Fruit fly (Drosophila melanogaster): ENCODE results near the gene Noc1.

Gene Noc1

DNA sequence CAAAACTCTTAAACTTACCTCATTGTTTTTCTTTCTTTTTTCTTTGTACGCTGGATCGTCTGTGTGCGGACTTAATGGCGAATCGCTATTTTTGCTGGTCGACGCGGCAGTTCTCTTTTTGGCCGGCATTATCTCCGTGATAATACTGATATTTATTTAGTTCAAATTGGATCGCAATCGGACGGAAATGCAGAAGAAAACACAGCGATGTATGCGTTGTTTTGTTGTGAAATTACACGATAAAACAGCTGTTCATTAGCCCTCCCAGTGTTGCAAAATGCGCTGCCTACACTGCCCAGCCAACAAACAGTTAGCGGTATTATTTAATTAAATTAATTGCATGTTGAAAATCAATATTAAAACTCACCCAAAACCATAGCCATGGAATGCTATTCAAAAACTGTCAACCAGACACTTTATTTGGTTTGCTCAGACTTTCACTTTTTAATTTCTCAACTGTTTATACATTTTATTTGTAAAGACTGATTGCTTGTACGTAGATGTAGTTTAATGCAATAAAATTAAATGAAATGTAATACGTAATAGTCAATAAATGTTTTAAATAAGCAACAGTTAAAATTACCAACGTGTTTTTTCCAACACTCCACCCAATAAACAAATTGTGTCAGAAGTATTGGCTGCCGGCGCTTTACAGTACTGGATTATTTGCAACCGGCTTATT, 23.6 kb downstream of the Noc1 start, which contains the start of the genes Irbp18 and APP-BP1 (continued):
- TF ChIP-seq CG14050 (GFP tag; IDR thresholded peaks at IDR 0.05): peak; percentile 74
- TF ChIP-seq az2 (GFP tag; optimal IDR thresholded peaks at IDR 0.05): peak; percentile 96
- peak; percentile 83 for TF ChIP-seq Aef1 (GFP tag; IDR thresholded peaks at IDR 0.05)
- peak; percentile 91 for TF ChIP-seq B-H2 (GFP tag; optimal IDR thresholded peaks at IDR 0.05)
- no peak for TF ChIP-seq CG13287 (GFP tag; IDR thresholded peaks at IDR 0.05; ENCODE audit: partially characterized antibody)
- TF ChIP-seq ssp (GFP tag; IDR thresholded peaks at IDR 0.05): peak; percentile 66
- peak; percentile 85 for TF ChIP-seq H15 (GFP tag; IDR thresholded peaks at IDR 0.05)
- peak; percentile 92 for TF ChIP-seq CG6272 (GFP tag; IDR thresholded peaks at IDR 0.05)
- peak; percentile 43; the same call in 1 of the 2 replicates for TF ChIP-seq crol (GFP tag; IDR thresholded peaks at IDR 0.05)
- TF ChIP-seq CG13775 (GFP tag; optimal IDR thresholded peaks at IDR 0.05): peak; percentile 96
- TF ChIP-seq Sry-δ (GFP tag; optimal IDR thresholded peaks at IDR 0.05): peak; percentile 60
- peak; percentile 89 for TF ChIP-seq CHES-1-like (GFP tag; optimal IDR thresholded peaks at IDR 0.05)
- peak; percentile 86 for TF ChIP-seq D19B (GFP tag; optimal IDR thresholded peaks at IDR 0.05)
- TF ChIP-seq Camta (GFP tag; optimal IDR thresholded peaks at IDR 0.05): peak; percentile 94
- peak; percentile 88 for TF ChIP-seq CG6683 (GFP tag; optimal IDR thresholded peaks at IDR 0.05)
- TF ChIP-seq CG4328 (GFP tag; optimal IDR thresholded peaks at IDR 0.05): peak; percentile 91
- peak; percentile 88 for TF ChIP-seq CG2116 (GFP tag; optimal IDR thresholded peaks at IDR 0.05)
- TF ChIP-seq Nf-YB (GFP tag; optimal IDR thresholded peaks at IDR 0.05): peak; percentile 78
- peak; percentile 87 for TF ChIP-seq CG10462 (GFP tag; optimal IDR thresholded peaks at IDR 0.05)
- peak; percentile 87 for TF ChIP-seq Spps (tag; optimal IDR thresholded peaks at IDR 0.05)
- peak; percentile 90 for TF ChIP-seq Dbx (GFP tag; IDR thresholded peaks at IDR 0.05)
- TF ChIP-seq vvl (GFP tag; IDR thresholded peaks at IDR 0.05): peak; percentile 89
- TF ChIP-seq pnt (GFP tag; optimal IDR thresholded peaks at IDR 0.05): peak; percentile 89
- no peak for TF ChIP-seq lov (optimal IDR thresholded peaks at IDR 0.05)
- TF ChIP-seq lov (GFP tag; IDR thresholded peaks at IDR 0.05): peak; percentile 49; the same call in 1 of the 3 replicates
- no peak; the same call in 2 of the 3 replicates for TF ChIP-seq CG6791 (GFP tag; IDR thresholded peaks at IDR 0.05; ENCODE audit: partially characterized antibody)
- TF ChIP-seq Bteb2 (GFP tag; optimal IDR thresholded peaks at IDR 0.05): peak; percentile 94
- TF ChIP-seq gem (tag; optimal IDR thresholded peaks at IDR 0.05): peak; percentile 96
- peak; percentile 93 for TF ChIP-seq CG15269 (tag; optimal IDR thresholded peaks at IDR 0.05)
- TF ChIP-seq CG11696 (GFP tag; IDR thresholded peaks at IDR 0.05): peak; percentile 65
- peak; percentile 97 for TF ChIP-seq Hsf (GFP tag; optimal IDR thresholded peaks at IDR 0.05)
- TF ChIP-seq prd (optimal IDR thresholded peaks at IDR 0.05): no peak
- peak; percentile 89 for TF ChIP-seq prd (GFP tag; IDR thresholded peaks at IDR 0.05)
- TF ChIP-seq Gsc (GFP tag; IDR thresholded peaks at IDR 0.05): peak; percentile 58; the same call in 1 of the 2 replicates
- peak; percentile 79 for TF ChIP-seq CG30020 (tag; optimal IDR thresholded peaks at IDR 0.05)
- TF ChIP-seq odd (GFP tag; optimal IDR thresholded peaks at IDR 0.05): peak; percentile 85
- TF ChIP-seq CG12942 (GFP tag; optimal IDR thresholded peaks at IDR 0.05): peak; percentile 90
- peak; percentile 92 for TF ChIP-seq tup (GFP tag; optimal IDR thresholded peaks at IDR 0.05)
- TF ChIP-seq ems (GFP tag; optimal IDR thresholded peaks at IDR 0.05): peak; percentile 96
- no peak for TF ChIP-seq CG16813 (GFP tag; IDR thresholded peaks at IDR 0.05; ENCODE audit: partially characterized antibody)
- TF ChIP-seq gsb (GFP tag; IDR thresholded peaks at IDR 0.05): peak; percentile 72
- peak; percentile 63 for TF ChIP-seq E2f2 (GFP tag; IDR thresholded peaks at IDR 0.05)
- TF ChIP-seq gro (GFP tag; optimal IDR thresholded peaks at IDR 0.05): peak; percentile 96
- 0 out of 3 replicates have a peak, but pooled peaks have one; percentile 25 for TF ChIP-seq sr (GFP tag; IDR thresholded peaks at IDR 0.05)
- TF ChIP-seq lab (GFP tag; optimal IDR thresholded peaks at IDR 0.05): peak; percentile 95
- TF ChIP-seq mam (GFP tag; optimal IDR thresholded peaks at IDR 0.05): peak; percentile 96
- TF ChIP-seq HHEX (GFP tag; optimal IDR thresholded peaks at IDR 0.05): peak; percentile 93
- TF ChIP-seq B-H1 (GFP tag; IDR thresholded peaks at IDR 0.05): peak; percentile 81
- peak; percentile 88 for TF ChIP-seq her (GFP tag; optimal IDR thresholded peaks at IDR 0.05)
- peak; percentile 25 for TF ChIP-seq zf30C (GFP tag; optimal IDR thresholded peaks at IDR 0.05)
